Fruit fly (Drosophila melanogaster) whole organism, adult: ENCODE measurements around the gene CG12985.

Experiments
- CG11617 ChIP-seq: fragments of 200-800 bp; sonication (Bioruptor generic); optimal IDR thresholded peaks from 2 replicates; lab custom pipeline; 2017; ENCODE audit warnings: mild to moderate bottlenecking, missing biosample characterization, missing genetic modification reagents, missing genetic modification characterization
- CG14711 ChIP-seq: fragments of 200-800 bp; sonication (Bioruptor generic); optimal IDR thresholded peaks from 2 replicates; lab custom pipeline; 2018; ENCODE audit warnings: missing biosample characterization, mild to moderate bottlenecking, missing genetic modification characterization, moderate library complexity
- CG1620 ChIP-seq: fragments of 200-800 bp; sonication (Bioruptor generic); optimal IDR thresholded peaks from 2 replicates; lab custom pipeline; 2016; ENCODE audit warnings: missing biosample characterization, missing genetic modification characterization
- CG33017 ChIP-seq: fragments of 200-800 bp; sonication (Bioruptor generic); optimal IDR thresholded peaks from 2 replicates; lab custom pipeline; 2018; ENCODE audit warnings: missing biosample characterization, mild to moderate bottlenecking, missing genetic modification characterization, moderate library complexity
- CG7101 ChIP-seq: fragments of 200-800 bp; sonication (Bioruptor generic); optimal IDR thresholded peaks from 2 replicates; lab custom pipeline; 2018; ENCODE audit warnings: missing biosample characterization, mild to moderate bottlenecking, missing genetic modification characterization, moderate library complexity
- Clk ChIP-seq: fragments of 200-800 bp; sonication (Bioruptor generic); optimal IDR thresholded peaks from 2 replicates; lab custom pipeline; 2017; ENCODE audit warnings: missing biosample characterization, missing genetic modification characterization
- Crg-1 ChIP-seq: fragments of 200-800 bp; sonication (Bioruptor generic); optimal IDR thresholded peaks from 2 replicates; lab custom pipeline; 2016; ENCODE audit warnings: missing biosample characterization, missing genetic modification characterization
- Mnt ChIP-seq: fragments of 200-800 bp; sonication (Bioruptor generic); optimal IDR thresholded peaks from 2 replicates; lab custom pipeline; 2016; ENCODE audit warnings: missing biosample characterization, mild to moderate bottlenecking, missing genetic modification characterization
- cic ChIP-seq: fragments of 200-800 bp; sonication (Bioruptor generic); optimal IDR thresholded peaks from 2 replicates; lab custom pipeline; 2017; ENCODE audit warnings: missing biosample characterization, mild to moderate bottlenecking, missing genetic modification characterization, moderate library complexity
- kay ChIP-seq: fragments of 200-800 bp; sonication (Bioruptor generic); peaks from one replicate; lab custom pipeline; 2016; ENCODE audit warnings: missing biosample characterization, missing genetic modification characterization, borderline replicate concordance
- pad ChIP-seq: fragments of 200-800 bp; sonication (Bioruptor generic); optimal IDR thresholded peaks from 3 replicates; lab custom pipeline; 2017; ENCODE audit warnings: missing biosample characterization, missing genetic modification characterization, mild to moderate bottlenecking, moderate library complexity, missing genetic modification reagents

dm6 chrX:17886449-17887207, 3.1 kb downstream of the CG12985 start:
- TF ChIP-seq Crg-1 (GFP tag; lab: Kevin White, UChicago) (no peak), CG1620 (no peak), pad (GFP tag; lab: Kevin White, UChicago) (peak; percentile 38), CG14711 (tag; lab: Kevin White, UChicago) (no peak), cic (GFP tag; lab: Kevin White, UChicago) (no peak), kay (GFP tag; lab: Kevin White, UChicago) (no peak), CG11617 (GFP tag; lab: Kevin White, UChicago) (peak; percentile 38), CG7101 (tag; lab: Kevin White, UChicago) (no peak), Clk (GFP tag; lab: Kevin White, UChicago) (no peak), CG33017 (no peak), Mnt (peak; percentile 75)
